Fruit fly (Drosophila melanogaster) whole organism, embryonic: Measurements from ENCODE around the gene CG11458.

Experiments
- B-H2 ChIP-seq: fragments of 200-800 bp; sonication (Bioruptor generic); optimal IDR thresholded peaks from 2 replicates; lab custom pipeline; 2018; ENCODE audit warnings: missing biosample characterization, mild to moderate bottlenecking, missing genetic modification characterization
- CG10209 ChIP-seq: fragments of 200-800 bp; sonication (Bioruptor generic); optimal IDR thresholded peaks from 3 replicates; lab custom pipeline; 2017; ENCODE audit warnings: missing biosample characterization, mild to moderate bottlenecking, missing genetic modification characterization, missing genetic modification reagents
- CG10654 ChIP-seq: fragments of 200-800 bp; sonication (Bioruptor generic); optimal IDR thresholded peaks from 2 replicates; lab custom pipeline; 2016; ENCODE audit warnings: missing biosample characterization, missing genetic modification characterization
- CG10959 ChIP-seq: fragments of 200-800 bp; sonication (Bioruptor generic); IDR thresholded peaks from 2 replicates; pipeline ENCODE4 v1.3.6; 2022; ENCODE audit warnings: missing biosample characterization, missing genetic modification characterization
- CG12071 ChIP-seq: fragments of 200-800 bp; sonication (Bioruptor generic); optimal IDR thresholded peaks from 3 replicates; lab custom pipeline; 2018; ENCODE audit warnings: missing biosample characterization, mild to moderate bottlenecking, missing genetic modification characterization
- CG12104 ChIP-seq: fragments of 200-800 bp; sonication (Bioruptor generic); optimal IDR thresholded peaks from 3 replicates; lab custom pipeline; 2016; ENCODE audit warnings: missing biosample characterization, missing genetic modification characterization
- CG12299 ChIP-seq: fragments of 200-800 bp; sonication (Bioruptor generic); optimal IDR thresholded peaks from 2 replicates; lab custom pipeline; 2018; ENCODE audit warnings: missing biosample characterization, mild to moderate bottlenecking, missing genetic modification characterization
- CG14667 ChIP-seq: fragments of 200-800 bp; sonication (Bioruptor generic); IDR thresholded peaks from 2 replicates; pipeline ENCODE4 v1.3.6; 2022; ENCODE audit warnings: missing biosample characterization, missing genetic modification characterization
- CG14710 ChIP-seq: fragments of 200-800 bp; sonication (Bioruptor generic); optimal IDR thresholded peaks from 3 replicates; lab custom pipeline; 2019; ENCODE audit warnings: missing biosample characterization, mild to moderate bottlenecking, missing genetic modification characterization, moderate library complexity
- CG15479 ChIP-seq: fragments of 200-800 bp; sonication (Bioruptor generic); optimal IDR thresholded peaks from 3 replicates; lab custom pipeline; 2019; ENCODE audit warnings: missing biosample characterization, mild to moderate bottlenecking, missing genetic modification characterization, moderate library complexity
- CG1602 ChIP-seq: fragments of 200-800 bp; sonication (Bioruptor generic); optimal IDR thresholded peaks from 3 replicates; lab custom pipeline; 2016; ENCODE audit warnings: missing biosample characterization, missing genetic modification characterization
- CG17612 ChIP-seq: fragments of 200-800 bp; sonication (Bioruptor generic); IDR thresholded peaks from 2 replicates; pipeline ENCODE4 v1.3.6; 2022; ENCODE audit warnings: missing biosample characterization, missing genetic modification characterization
- CG4730 ChIP-seq: fragments of 200-800 bp; sonication (Bioruptor generic); IDR thresholded peaks from 2 replicates; pipeline ENCODE4 v1.3.6; 2022; ENCODE audit warnings: missing biosample characterization, missing genetic modification characterization
- CG7372 ChIP-seq: fragments of 200-800 bp; sonication (Bioruptor generic); IDR thresholded peaks from 2 replicates; pipeline ENCODE4 v1.3.6; 2022; ENCODE audit warnings: missing biosample characterization, missing genetic modification characterization
- CG7745 ChIP-seq: fragments of 200-800 bp; sonication (Bioruptor generic); optimal IDR thresholded peaks from 2 replicates; lab custom pipeline; 2018; ENCODE audit warnings: missing biosample characterization, mild to moderate bottlenecking, missing genetic modification characterization, moderate library complexity
- CG8290 ChIP-seq, 3 experiments: fragments of 200-800 bp; sonication (Bioruptor generic); optimal IDR thresholded peaks; 2 replicates each; lab custom pipeline; 2016 to 2019; ENCODE audit warnings: missing biosample characterization in 3 of 3, missing genetic modification characterization in 3 of 3, mild to moderate bottlenecking in 2 of 3, moderate library complexity in 1 of 3
- CHES-1-like ChIP-seq: fragments of 200-800 bp; sonication (Bioruptor generic); optimal IDR thresholded peaks from 2 replicates; lab custom pipeline; 2016; ENCODE audit warnings: missing biosample characterization, missing genetic modification characterization
- Dip3 ChIP-seq: fragments of 200-800 bp; sonication (Bioruptor generic); optimal IDR thresholded peaks from 3 replicates; lab custom pipeline; 2016; ENCODE audit warnings: missing biosample characterization, missing genetic modification characterization
- E2f1 ChIP-seq: fragments of 200-800 bp; sonication (Bioruptor generic); IDR thresholded peaks from 2 replicates; pipeline ENCODE4 v1.3.6; 2022; ENCODE audit warnings: missing biosample characterization, missing genetic modification characterization
- Hmr ChIP-seq: fragments of 200-800 bp; sonication (Bioruptor generic); optimal IDR thresholded peaks from 3 replicates; lab custom pipeline; 2017; ENCODE audit warnings: mild to moderate bottlenecking, missing biosample characterization, missing genetic modification reagents, missing genetic modification characterization
- Jarid2 ChIP-seq: fragments of 200-800 bp; sonication (Bioruptor generic); optimal IDR thresholded peaks from 3 replicates; lab custom pipeline; 2017; ENCODE audit warnings: mild to moderate bottlenecking, missing biosample characterization, missing genetic modification reagents, missing genetic modification characterization
- Meics ChIP-seq: fragments of 200-800 bp; sonication (Bioruptor generic); optimal IDR thresholded peaks from 2 replicates; lab custom pipeline; 2017; ENCODE audit warnings: missing biosample characterization, mild to moderate bottlenecking, missing genetic modification characterization
- Mrtf ChIP-seq: fragments of 200-800 bp; sonication (Bioruptor generic); IDR thresholded peaks from 3 replicates; pipeline ENCODE4 v1.3.6; 2022; ENCODE audit warnings: missing biosample characterization, missing genetic modification characterization
- PHDP ChIP-seq: fragments of 200-800 bp; sonication (Bioruptor generic); optimal IDR thresholded peaks from 3 replicates; lab custom pipeline; 2018; ENCODE audit warnings: missing biosample characterization, mild to moderate bottlenecking, missing genetic modification characterization, moderate library complexity
- ab ChIP-seq: fragments of 200-800 bp; sonication (Bioruptor generic); optimal IDR thresholded peaks from 2 replicates; lab custom pipeline; 2016; ENCODE audit warnings: missing biosample characterization, missing genetic modification characterization
- ac ChIP-seq: fragments of 200-800 bp; sonication (Bioruptor generic); optimal IDR thresholded peaks from 3 replicates; lab custom pipeline; 2017; ENCODE audit warnings: missing biosample characterization, mild to moderate bottlenecking, missing genetic modification characterization
- ash1 ChIP-seq: fragments of 200-800 bp; sonication (Bioruptor generic); optimal IDR thresholded peaks from 2 replicates; lab custom pipeline; 2018; ENCODE audit warnings: missing biosample characterization, mild to moderate bottlenecking, missing genetic modification characterization
- bbx ChIP-seq: fragments of 200-800 bp; sonication (Bioruptor generic); IDR thresholded peaks from 2 replicates; pipeline ENCODE4 v1.3.6; 2022; ENCODE audit warnings: missing biosample characterization, missing genetic modification characterization; ENCODE audit not compliant: partially characterized antibody
- bowl ChIP-seq: fragments of 200-800 bp; sonication (Bioruptor generic); IDR thresholded peaks from 2 replicates; pipeline ENCODE4 v1.3.6; 2022; ENCODE audit warnings: missing biosample characterization, missing genetic modification characterization
- cg ChIP-seq: fragments of 200-800 bp; sonication (Bioruptor generic); optimal IDR thresholded peaks from 3 replicates; lab custom pipeline; 2019; ENCODE audit warnings: missing biosample characterization, mild to moderate bottlenecking, missing genetic modification characterization, moderate library complexity
- dmrt11E ChIP-seq: fragments of 200-800 bp; sonication (Bioruptor generic); optimal IDR thresholded peaks from 3 replicates; lab custom pipeline; 2018; ENCODE audit warnings: missing biosample characterization, mild to moderate bottlenecking, missing genetic modification characterization, moderate library complexity
- eve ChIP-seq, 2 experiments: fragments of >200 bp; optimal IDR thresholded peaks; 2 replicates each; lab custom pipeline; 2017; ENCODE audit warnings: missing biosample characterization in 2 of 2, missing genetic modification characterization in 2 of 2
- eyg ChIP-seq: fragments of 200-800 bp; sonication (Bioruptor generic); optimal IDR thresholded peaks from 3 replicates; lab custom pipeline; 2016; ENCODE audit warnings: missing biosample characterization, missing genetic modification characterization
- fd64A ChIP-seq: fragments of 200-800 bp; sonication (Bioruptor generic); optimal IDR thresholded peaks from 3 replicates; lab custom pipeline; 2018; ENCODE audit warnings: missing biosample characterization, mild to moderate bottlenecking, missing genetic modification characterization
- gfzf ChIP-seq: fragments of 200-800 bp; sonication (Bioruptor generic); optimal IDR thresholded peaks from 2 replicates; lab custom pipeline; 2016; ENCODE audit warnings: missing biosample characterization, mild to moderate bottlenecking, missing genetic modification characterization, moderate library complexity
- hb ChIP-seq: fragments of 200-800 bp; sonication (Bioruptor generic); IDR thresholded peaks from 3 replicates; pipeline ENCODE4 v1.3.6; 2022; ENCODE audit warnings: missing biosample characterization, missing genetic modification characterization; ENCODE audit not compliant: partially characterized antibody
- hbn ChIP-seq: fragments of 200-800 bp; sonication (Bioruptor generic); IDR thresholded peaks from 2 replicates; pipeline ENCODE4 v1.3.6; 2022; ENCODE audit warnings: missing biosample characterization, missing genetic modification characterization; ENCODE audit not compliant: partially characterized antibody
- hkb ChIP-seq, 2 experiments: fragments of 200-800 bp in 1 of 2; fragments of >200 bp in 1 of 2; sonication (Bioruptor generic) in 1 of 2; IDR thresholded peaks in 1 of 2; optimal IDR thresholded peaks in 1 of 2; 2 replicates each; pipeline versions ENCODE4 v1.3.6 to Lab custom; 2017 to 2022; ENCODE audit warnings: missing biosample characterization in 1 of 2, missing genetic modification characterization in 1 of 2
- kay ChIP-seq: fragments of 200-800 bp; sonication (Bioruptor generic); optimal IDR thresholded peaks from 2 replicates; lab custom pipeline; 2016; ENCODE audit warnings: missing biosample characterization, missing genetic modification characterization
- lov ChIP-seq, 2 experiments: fragments of 200-800 bp in 1 of 2; fragments of >200 bp in 1 of 2; sonication (Bioruptor generic) in 1 of 2; IDR thresholded peaks in 1 of 2; optimal IDR thresholded peaks in 1 of 2; 2 replicates in 1 of 2; 3 replicates in 1 of 2; pipeline versions ENCODE4 v1.3.6 to Lab custom; 2017 to 2022; ENCODE audit warnings: missing biosample characterization in 1 of 2, missing genetic modification characterization in 1 of 2
- mirr ChIP-seq: fragments of 200-800 bp; sonication (Bioruptor generic); optimal IDR thresholded peaks from 3 replicates; lab custom pipeline; 2018; ENCODE audit warnings: missing biosample characterization, mild to moderate bottlenecking, missing genetic modification characterization
- pan ChIP-seq, 4 experiments: fragments of >200 bp in 3 of 4; fragments of 200-800 bp in 1 of 4; sonication (Bioruptor generic) in 1 of 4; optimal IDR thresholded peaks in 3 of 4; IDR thresholded peaks in 1 of 4; 2 replicates each; pipeline versions ENCODE4 v1.3.6 to Lab custom; 2017 to 2022; ENCODE audit warnings: missing biosample characterization in 2 of 4, missing genetic modification characterization in 2 of 4, mixed read lengths in 1 of 4
- scrt ChIP-seq: fragments of 200-800 bp; sonication (Bioruptor generic); optimal IDR thresholded peaks from 2 replicates; lab custom pipeline; 2018; ENCODE audit warnings: missing biosample characterization, mild to moderate bottlenecking, missing genetic modification characterization, moderate library complexity
- so ChIP-seq: fragments of 200-800 bp; sonication (Bioruptor generic); IDR thresholded peaks from 3 replicates; pipeline ENCODE4 v1.3.6; 2022; ENCODE audit warnings: missing biosample characterization, missing genetic modification characterization
- sug ChIP-seq: fragments of 200-800 bp; optimal IDR thresholded peaks from 2 replicates; lab custom pipeline; 2019; ENCODE audit warnings: missing biosample characterization, mild to moderate bottlenecking, missing genetic modification characterization, moderate library complexity
- zen ChIP-seq: fragments of 200-800 bp; sonication (Bioruptor generic); optimal IDR thresholded peaks from 3 replicates; lab custom pipeline; 2018; ENCODE audit warnings: missing biosample characterization, mild to moderate bottlenecking, missing genetic modification characterization, moderate library complexity
- zen2 ChIP-seq: fragments of 200-800 bp; sonication (Bioruptor generic); IDR thresholded peaks from 3 replicates; pipeline ENCODE4 v1.3.6; 2022; ENCODE audit warnings: missing biosample characterization, missing genetic modification characterization; ENCODE audit not compliant: partially characterized antibody

CG11458 gene

dm6 chr3L:20885172-20885571, 20.4 kb upstream of the CG11458 start, which contains the start of gene CG32432 (continued):
- no peak for TF ChIP-seq lov (optimal IDR thresholded peaks at IDR 0.05; lab: Kevin White, UChicago)
- TF ChIP-seq lov (GFP tag; IDR thresholded peaks at IDR 0.05; lab: Robert Waterston, UW), result no peak
- TF ChIP-seq Jarid2 (GFP tag; lab: Kevin White, UChicago), result peak; percentile 15
- no peak for TF ChIP-seq pan (optimal IDR thresholded peaks at IDR 0.05; lab: Kevin White, UChicago)
- TF ChIP-seq pan (GFP tag; optimal IDR thresholded peaks at IDR 0.05 in 1 of 2, IDR thresholded peaks at IDR 0.05 in 1 of 2), result no peak
- 0 out of 3 replicates have a peak, but pooled peaks have one; percentile 9 for TF ChIP-seq zen2 (GFP tag; lab: Robert Waterston, UW)
- peak; percentile 90 for TF ChIP-seq scrt (GFP tag; lab: Kevin White, UChicago)
- TF ChIP-seq bowl (GFP tag; lab: Robert Waterston, UW), result no peak
- TF ChIP-seq CG17612, result no peak
- TF ChIP-seq CG14667, result no peak
- no peak for TF ChIP-seq fd64A (GFP tag; lab: Kevin White, UChicago)
- no peak for TF ChIP-seq CG15479 (GFP tag; lab: Kevin White, UChicago)
- no peak for TF ChIP-seq CG10654 (GFP tag; lab: Kevin White, UChicago)
- no peak for TF ChIP-seq eyg (GFP tag; lab: Kevin White, UChicago)
- no peak for TF ChIP-seq CG4730
- TF ChIP-seq so, result no peak
- 0 out of 2 replicates have a peak, but pooled peaks have one; percentile 7 for TF ChIP-seq CG7372 (GFP tag; lab: Robert Waterston, UW)
- TF ChIP-seq zen (tag; lab: Kevin White, UChicago), result no peak
- no peak for TF ChIP-seq ash1
- no peak for TF ChIP-seq sug (tag; lab: Kevin White, UChicago)
- TF ChIP-seq B-H2, result no peak
- no peak for TF ChIP-seq ac (GFP tag; lab: Kevin White, UChicago)

dm6 chr3L:20897317-20897716, 8.3 kb upstream of the CG11458 start, which contains the start of the genes Sfp77F and CG43931:
TSS of gene Sfp77F (minus strand) at chr3L:20897417.
TSS of gene CG43931 (plus strand) at chr3L:20897557.
- TF ChIP-seq CG12299 (tag; lab: Kevin White, UChicago), result no peak
- no peak for TF ChIP-seq CG7745
- TF ChIP-seq CG1602 (GFP tag; lab: Kevin White, UChicago), result no peak
- TF ChIP-seq dmrt11E (tag; lab: Kevin White, UChicago), result no peak
- no peak for TF ChIP-seq eve (GFP tag; optimal IDR thresholded peaks at IDR 0.05; lab: Kevin White, UChicago)
- TF ChIP-seq hkb (optimal IDR thresholded peaks at IDR 0.05; lab: Kevin White, UChicago), result no peak
- TF ChIP-seq hkb (GFP tag; IDR thresholded peaks at IDR 0.05; lab: Robert Waterston, UW), result no peak
- no peak for TF ChIP-seq CG14710 (tag; lab: Kevin White, UChicago)
- no peak for TF ChIP-seq CHES-1-like
- TF ChIP-seq Dip3 (GFP tag; lab: Kevin White, UChicago), result no peak
- TF ChIP-seq PHDP (tag; lab: Kevin White, UChicago), result no peak
- no peak for TF ChIP-seq CG10959 (GFP tag; lab: Robert Waterston, UW)

dm6 chr3L:20900996-20901395, 4.6 kb upstream of the CG11458 start:
- TF ChIP-seq Mrtf (GFP tag; lab: Robert Waterston, UW), result peak; percentile 47; the same call in 1 of the 3 replicates
- TF ChIP-seq hbn (GFP tag; lab: Robert Waterston, UW), result no peak
- peak; percentile 0 for TF ChIP-seq CG10209 (GFP tag; lab: Kevin White, UChicago)
- no peak for TF ChIP-seq E2f1
- peak; percentile 12 for TF ChIP-seq Meics (GFP tag; lab: Kevin White, UChicago)
- TF ChIP-seq bbx (GFP tag; lab: Robert Waterston, UW), result no peak
- no peak for TF ChIP-seq CG8290 (GFP tag; optimal IDR thresholded peaks at IDR 0.05; lab: Kevin White, UChicago)
- TF ChIP-seq CG8290 (tag; optimal IDR thresholded peaks at IDR 0.05; lab: Kevin White, UChicago), result peak in 1 of 2 experiments; percentile 31
- no peak for TF ChIP-seq kay (GFP tag; lab: Kevin White, UChicago)
- TF ChIP-seq cg (GFP tag; lab: Kevin White, UChicago), result no peak
- no peak for TF ChIP-seq ab (GFP tag; lab: Kevin White, UChicago)
- no peak for TF ChIP-seq gfzf (GFP tag; lab: Kevin White, UChicago)
- TF ChIP-seq Hmr (GFP tag; lab: Kevin White, UChicago), result peak; percentile 39
- peak; percentile 13 for TF ChIP-seq CG12071 (GFP tag; lab: Kevin White, UChicago)
- TF ChIP-seq mirr (GFP tag; lab: Kevin White, UChicago), result no peak
- TF ChIP-seq CG12104 (GFP tag; lab: Kevin White, UChicago), result no peak
- no peak for TF ChIP-seq hb (GFP tag; lab: Robert Waterston, UW)
